Worm (Caenorhabditis elegans) whole organism, midembryonic: ENCODE data around the gene fut-1.

Experiments
- T22C8.4 ChIP-seq: fragments of 200-800 bp; sonication (Bioruptor generic); IDR thresholded peaks from 2 replicates; pipeline ENCODE4 v1.3.6; 2022; ENCODE audit warnings: missing genetic modification characterization, missing compliant biosample characterization
- flt-1 ChIP-seq: fragments of 200-800 bp; sonication (Bioruptor generic); IDR thresholded peaks from 2 replicates; pipeline ENCODE4 v1.3.6; 2022; ENCODE audit warnings: missing genetic modification characterization, missing compliant biosample characterization
- ref-1 ChIP-seq: fragments of 200-800 bp; sonication (Bioruptor generic); conservative IDR thresholded peaks from 2 replicates; pipeline ENCODE4 v1.3.6; 2022; ENCODE audit warnings: missing genetic modification reagents, missing genetic modification characterization, missing compliant biosample characterization
- tab-1 ChIP-seq: fragments of 200-800 bp; sonication (Bioruptor generic); IDR thresholded peaks from 2 replicates; pipeline ENCODE4 v1.3.6; 2022; ENCODE audit warnings: missing genetic modification characterization, missing compliant biosample characterization
- ztf-23 ChIP-seq: fragments of 200-800 bp; sonication (Bioruptor generic); IDR thresholded peaks from 2 replicates; pipeline ENCODE4 v1.3.6; 2022; ENCODE audit warnings: missing genetic modification reagents, missing genetic modification characterization, missing compliant biosample characterization
- ztf-29 ChIP-seq: fragments of 200-800 bp; sonication (Bioruptor generic); IDR thresholded peaks from 2 replicates; pipeline ENCODE4 v1.3.6; 2022; ENCODE audit warnings: missing genetic modification reagents, missing genetic modification characterization, missing compliant biosample characterization

DNA sequence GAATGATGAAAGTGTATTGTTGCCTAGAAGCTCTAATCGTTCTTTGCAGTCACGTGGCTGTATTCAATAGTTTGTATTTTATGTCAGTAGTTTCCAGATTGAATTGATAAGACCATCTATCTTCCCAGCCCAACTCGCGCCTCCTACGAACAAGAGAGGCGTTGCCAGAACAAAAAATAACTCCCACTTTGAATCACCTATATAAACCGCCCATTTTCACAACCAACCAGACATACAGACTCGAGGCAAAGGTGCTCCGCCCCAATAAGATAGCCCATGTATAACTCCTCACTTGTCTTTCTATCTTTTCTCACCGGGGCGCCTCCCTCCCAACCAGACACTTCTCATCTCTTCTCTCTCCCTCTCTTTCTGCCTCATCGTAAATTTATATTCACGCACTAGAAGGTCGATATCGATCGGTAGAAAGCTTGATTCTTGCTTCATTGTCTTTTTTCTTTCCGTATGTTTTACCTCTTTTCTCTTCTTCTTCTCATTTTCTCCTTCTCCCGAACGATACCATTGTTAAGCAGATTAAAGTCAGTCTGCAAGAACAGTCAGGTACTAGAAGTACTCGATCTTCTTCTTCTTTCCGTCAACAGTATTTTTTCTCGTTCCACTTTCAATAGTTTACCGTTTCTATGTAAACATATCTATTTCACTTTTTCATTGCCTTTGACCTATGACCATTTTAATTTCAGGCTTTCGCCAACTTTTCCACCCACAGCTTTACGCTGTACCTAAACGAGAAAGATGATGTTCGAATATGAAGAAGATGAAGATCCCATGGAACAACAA, 15.8 kb downstream of the fut-1 start, which contains the start of gene mak-1:
- TF ChIP-seq T22C8.4 (GFP tag; lab: Robert Waterston, UW) (0 out of 2 replicates have a peak, but pooled peaks have one; percentile 22), tab-1 (GFP tag; lab: Robert Waterston, UW) (no peak), ztf-23 (GFP tag; lab: Robert Waterston, UW) (no peak), ref-1 (GFP tag; lab: Robert Waterston, UW) (no peak), flt-1 (GFP tag; lab: Robert Waterston, UW) (no peak), ztf-29 (GFP tag; lab: Robert Waterston, UW) (no peak)
